Fruit fly (Drosophila melanogaster): ENCODE measurements around the gene CG16812.
"Not testable (repeated sequence)": the region's sequence is repeated elsewhere in the genome, so short reads cannot be mapped to it uniquely, and the experiment has no call there.

Gene CG16812

dm6 chr2L:13206857-13207463 is 15.4 kb upstream of the CG16812 start:
- no peak for TF ChIP-seq noc (tag; optimal IDR thresholded peaks at IDR 0.05)

- not testable (repeated sequence) for TF ChIP-seq noc (tag; optimal IDR thresholded peaks at IDR 0.05)
Observed at dm6 chr2L:13211764-13212265, 10.6 kb upstream of the CG16812 start, which contains the start of gene CG15482. Gene CG15482 (minus strand): TSS chr2L:13211814.

- no peak for TF ChIP-seq noc (tag; optimal IDR thresholded peaks at IDR 0.05)
Observed at dm6 chr2L:13215010-13215409, 7.4 kb upstream of the CG16812 start, which contains the start of gene kek4. Gene kek4 (minus strand): TSS chr2L:13215350.

- TF ChIP-seq noc (tag; optimal IDR thresholded peaks at IDR 0.05) = no peak
Observed at dm6 chr2L:13219281-13220092, 2.9 kb upstream of the CG16812 start, which contains the start of the genes CG9426 and mRF1. Gene CG9426 (minus strand): TSS chr2L:13219923. Gene mRF1 (plus strand): TSS chr2L:13219979.

dm6 chr2L:13225225-13225840 is 2.9 kb downstream of the CG16812 start, which contains the start of gene CG15480:
Gene CG15480 (minus strand): TSS chr2L:13225275.
- TF ChIP-seq noc (tag; optimal IDR thresholded peaks at IDR 0.05) = no peak

dm6 chr2L:13227242-13227641 is 4.9 kb downstream of the CG16812 start, which contains the start of gene CG16813:
Gene CG16813 (plus strand): TSS chr2L:13227529.
- no peak for TF ChIP-seq noc (tag; optimal IDR thresholded peaks at IDR 0.05)

dm6 chr2L:13229388-13229882 is 7.0 kb downstream of the CG16812 start, which contains the start of gene CG16815:
Gene CG16815 (plus strand): TSS chr2L:13229832.
- TF ChIP-seq noc (tag; optimal IDR thresholded peaks at IDR 0.05) = no peak

- TF ChIP-seq noc (tag; optimal IDR thresholded peaks at IDR 0.05) = no peak
Observed at dm6 chr2L:13231739-13232138, 9.4 kb downstream of the CG16812 start, which contains the start of gene Prosalpha6T. Gene Prosalpha6T (plus strand): TSS chr2L:13232039.

- TF ChIP-seq noc (tag; optimal IDR thresholded peaks at IDR 0.05) = no peak
Observed at dm6 chr2L:13234610-13235489, 12.5 kb downstream of the CG16812 start, which contains the start of gene Mabi. Gene Mabi (minus strand): TSS chr2L:13234660.

- no peak for TF ChIP-seq noc (tag; optimal IDR thresholded peaks at IDR 0.05)
Observed at dm6 chr2L:13236194-13236593, 13.8 kb downstream of the CG16812 start, which contains the start of gene Jhbp14. Gene Jhbp14 (plus strand): TSS chr2L:13236494.

- TF ChIP-seq noc (tag; optimal IDR thresholded peaks at IDR 0.05) = no peak
Observed at dm6 chr2L:13239689-13240088, 17.3 kb downstream of the CG16812 start, which contains the start of gene Jhbp13. Gene Jhbp13 (plus strand): TSS chr2L:13239989.

- no peak for TF ChIP-seq noc (tag; optimal IDR thresholded peaks at IDR 0.05)
Observed at dm6 chr2L:13244759-13245308, 22.4 kb downstream of the CG16812 start.

- TF ChIP-seq noc (tag; optimal IDR thresholded peaks at IDR 0.05) = no peak
Observed at dm6 chr2L:13245855-13246645, 23.7 kb downstream of the CG16812 start, which contains the start of gene CG16820. Gene CG16820 (plus strand): TSS chr2L:13246232.

All from whole organism, larva.